Fruit fly (Drosophila melanogaster) whole organism, adult: ENCODE measurements around the gene CG12986.

Source experiments
- CG11617 ChIP-seq: fragments of 200-800 bp; sonication (Bioruptor generic); optimal IDR thresholded peaks from 2 replicates; lab custom pipeline; 2017; ENCODE audit warnings: mild to moderate bottlenecking, missing biosample characterization, missing genetic modification reagents, missing genetic modification characterization
- CG12768 ChIP-seq: fragments of 200-800 bp; sonication (Bioruptor generic); optimal IDR thresholded peaks from 2 replicates; lab custom pipeline; 2017; ENCODE audit warnings: missing biosample characterization, missing genetic modification characterization, mild to moderate bottlenecking, moderate library complexity, missing genetic modification reagents
- CG14711 ChIP-seq: fragments of 200-800 bp; sonication (Bioruptor generic); optimal IDR thresholded peaks from 2 replicates; lab custom pipeline; 2018; ENCODE audit warnings: missing biosample characterization, mild to moderate bottlenecking, missing genetic modification characterization, moderate library complexity
- CG1620 ChIP-seq: fragments of 200-800 bp; sonication (Bioruptor generic); optimal IDR thresholded peaks from 2 replicates; lab custom pipeline; 2016; ENCODE audit warnings: missing biosample characterization, missing genetic modification characterization
- CG33017 ChIP-seq: fragments of 200-800 bp; sonication (Bioruptor generic); optimal IDR thresholded peaks from 2 replicates; lab custom pipeline; 2018; ENCODE audit warnings: missing biosample characterization, mild to moderate bottlenecking, missing genetic modification characterization, moderate library complexity
- CG5204 ChIP-seq: fragments of 200-800 bp; sonication (Bioruptor generic); optimal IDR thresholded peaks from 2 replicates; lab custom pipeline; 2016; ENCODE audit warnings: missing biosample characterization, missing genetic modification characterization
- CG7045 ChIP-seq: fragments of 200-800 bp; sonication (Bioruptor generic); optimal IDR thresholded peaks from 2 replicates; lab custom pipeline; 2017; ENCODE audit warnings: missing biosample characterization, mild to moderate bottlenecking, missing genetic modification characterization
- CG7101 ChIP-seq: fragments of 200-800 bp; sonication (Bioruptor generic); optimal IDR thresholded peaks from 2 replicates; lab custom pipeline; 2018; ENCODE audit warnings: missing biosample characterization, mild to moderate bottlenecking, missing genetic modification characterization, moderate library complexity
- Clk ChIP-seq: fragments of 200-800 bp; sonication (Bioruptor generic); optimal IDR thresholded peaks from 2 replicates; lab custom pipeline; 2017; ENCODE audit warnings: missing biosample characterization, missing genetic modification characterization
- Crg-1 ChIP-seq: fragments of 200-800 bp; sonication (Bioruptor generic); optimal IDR thresholded peaks from 2 replicates; lab custom pipeline; 2016; ENCODE audit warnings: missing biosample characterization, missing genetic modification characterization
- Hr96 ChIP-seq: fragments of 200-800 bp; sonication (Bioruptor generic); optimal IDR thresholded peaks from 2 replicates; lab custom pipeline; 2016; ENCODE audit warnings: missing biosample characterization, missing genetic modification characterization
- Mnt ChIP-seq: fragments of 200-800 bp; sonication (Bioruptor generic); optimal IDR thresholded peaks from 2 replicates; lab custom pipeline; 2016; ENCODE audit warnings: missing biosample characterization, mild to moderate bottlenecking, missing genetic modification characterization
- bab1 ChIP-seq: fragments of 200-800 bp; sonication (Bioruptor generic); optimal IDR thresholded peaks from 3 replicates; lab custom pipeline; 2019; ENCODE audit warnings: missing biosample characterization, mild to moderate bottlenecking, missing genetic modification characterization, moderate library complexity
- cic ChIP-seq: fragments of 200-800 bp; sonication (Bioruptor generic); optimal IDR thresholded peaks from 2 replicates; lab custom pipeline; 2017; ENCODE audit warnings: missing biosample characterization, mild to moderate bottlenecking, missing genetic modification characterization, moderate library complexity
- cnc ChIP-seq, 2 experiments: fragments of >200 bp; optimal IDR thresholded peaks; 2 replicates each; lab custom pipeline; 2017
- kay ChIP-seq: fragments of 200-800 bp; sonication (Bioruptor generic); peaks from one replicate; lab custom pipeline; 2016; ENCODE audit warnings: missing biosample characterization, missing genetic modification characterization, borderline replicate concordance
- ovo ChIP-seq: fragments of 200-800 bp; sonication (Bioruptor generic); optimal IDR thresholded peaks from 2 replicates; lab custom pipeline; 2016; ENCODE audit warnings: missing biosample characterization, missing genetic modification characterization
- pad ChIP-seq: fragments of 200-800 bp; sonication (Bioruptor generic); optimal IDR thresholded peaks from 3 replicates; lab custom pipeline; 2017; ENCODE audit warnings: missing biosample characterization, missing genetic modification characterization, mild to moderate bottlenecking, moderate library complexity, missing genetic modification reagents
- tj ChIP-seq: fragments of 200-800 bp; sonication (Bioruptor generic); optimal IDR thresholded peaks from 3 replicates; lab custom pipeline; 2017; ENCODE audit warnings: missing biosample characterization, mild to moderate bottlenecking, missing genetic modification characterization, moderate library complexity
- toe ChIP-seq: fragments of 200-800 bp; sonication (Bioruptor generic); optimal IDR thresholded peaks from 2 replicates; lab custom pipeline; 2016; ENCODE audit warnings: missing biosample characterization, missing genetic modification characterization

CG12986 gene

DNA sequence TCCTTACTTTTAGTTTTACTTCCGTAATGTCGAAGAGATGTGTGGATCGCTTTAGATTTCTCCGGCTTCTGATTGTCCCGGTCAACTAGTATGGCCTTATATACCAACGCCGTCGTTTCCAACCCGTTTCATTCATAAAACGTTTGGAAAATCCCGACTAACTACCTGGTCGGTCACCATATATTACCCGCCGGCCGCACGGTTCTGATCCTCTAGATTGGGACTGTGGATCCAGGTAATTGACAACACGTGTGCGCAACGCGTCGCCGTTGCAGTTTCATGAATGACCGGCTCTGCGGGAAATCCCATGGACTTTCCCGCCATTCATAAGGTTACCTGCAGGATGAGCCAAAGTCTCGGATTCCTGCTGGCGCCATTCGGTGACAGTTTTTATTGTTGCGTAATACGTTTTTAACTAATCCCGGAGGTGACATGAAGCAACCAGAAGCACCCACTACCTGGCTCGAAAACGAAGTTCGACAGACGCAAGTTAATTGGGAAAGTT lies at the start of gene CG12986:
Gene CG12986, minus strand, starts transcription at position 51 of the 505 bp plus-strand sequence.
- TF ChIP-seq CG7101 (tag; lab: Kevin White, UChicago), result no peak
- TF ChIP-seq toe (GFP tag; lab: Kevin White, UChicago), result no peak
- no peak for TF ChIP-seq cnc (optimal IDR thresholded peaks at IDR 0.05; lab: Kevin White, UChicago)
- TF ChIP-seq CG14711, result no peak
- no peak for TF ChIP-seq bab1 (GFP tag; lab: Kevin White, UChicago)

DNA sequence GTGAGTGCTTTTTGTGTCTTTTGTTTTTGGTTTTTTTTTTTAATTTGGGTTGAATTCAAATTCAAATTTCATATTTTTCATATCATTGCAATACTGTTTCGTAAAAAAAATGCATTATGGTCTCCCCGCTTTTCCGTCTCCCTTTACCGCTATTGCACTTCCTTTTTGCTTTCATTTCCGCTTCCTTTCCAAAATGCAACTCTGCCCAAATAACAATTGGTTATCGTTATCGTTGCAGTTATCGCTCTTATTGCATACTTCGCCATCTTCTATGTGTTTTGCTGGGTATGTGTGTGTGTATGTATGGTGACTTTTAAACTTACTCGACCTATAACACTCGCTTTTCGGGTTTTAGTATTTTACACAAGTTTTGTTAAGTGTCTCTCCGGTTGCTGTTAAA lies 45.6 kb upstream of the CG12986 start:
- no peak for TF ChIP-seq CG11617 (GFP tag; lab: Kevin White, UChicago)
- no peak for TF ChIP-seq pad (GFP tag; lab: Kevin White, UChicago)
- TF ChIP-seq tj (GFP tag; lab: Kevin White, UChicago), result no peak
- no peak for TF ChIP-seq bab1 (GFP tag; lab: Kevin White, UChicago)
- no peak for TF ChIP-seq ovo
- no peak for TF ChIP-seq kay
- TF ChIP-seq CG5204 (GFP tag; lab: Kevin White, UChicago), result no peak

DNA sequence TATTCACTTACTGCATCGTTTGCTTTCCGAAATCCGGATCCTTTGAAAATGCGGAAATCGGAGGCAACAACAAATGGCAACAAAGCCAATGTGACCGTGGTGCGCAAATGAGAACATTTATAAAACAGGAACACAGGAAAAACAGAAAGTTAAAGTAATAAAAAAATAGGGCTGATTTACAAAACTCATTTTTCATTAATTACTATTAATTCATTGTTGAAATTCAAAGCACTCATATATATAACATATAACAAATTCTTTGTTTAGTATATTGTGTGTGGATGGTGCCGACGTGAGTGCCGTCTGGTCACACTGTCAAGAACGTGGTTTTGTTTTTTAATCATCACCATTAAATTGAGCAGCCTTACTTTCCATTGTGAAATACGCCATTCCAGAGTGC lies 41.2 kb upstream of the CG12986 start, which contains the start of the genes Arp8 and CG6769:
Gene Arp8, minus strand, starts transcription at position 90 of the 400 bp plus-strand sequence.
Gene CG6769, plus strand, starts transcription at position 292 of the 400 bp plus-strand sequence.
- TF ChIP-seq cnc (optimal IDR thresholded peaks at IDR 0.05; lab: Kevin White, UChicago) (no peak), CG7045 (GFP tag; lab: Kevin White, UChicago) (no peak), CG33017 (tag; lab: Kevin White, UChicago) (no peak), cic (GFP tag; lab: Kevin White, UChicago) (no peak), toe (GFP tag; lab: Kevin White, UChicago) (peak; percentile 22), tj (GFP tag; lab: Kevin White, UChicago) (peak; percentile 6), CG1620 (GFP tag; lab: Kevin White, UChicago) (peak; percentile 29), CG14711 (peak; percentile 54), CG12768 (GFP tag; lab: Kevin White, UChicago) (no peak), Hr96 (GFP tag; lab: Kevin White, UChicago) (no peak), CG11617 (GFP tag; lab: Kevin White, UChicago) (peak; percentile 54), Crg-1 (peak; percentile 7), bab1 (GFP tag; lab: Kevin White, UChicago) (peak; percentile 10), Clk (GFP tag; lab: Kevin White, UChicago) (no peak), CG5204 (GFP tag; lab: Kevin White, UChicago) (no peak), kay (no peak), ovo (no peak), CG7101 (tag; lab: Kevin White, UChicago) (peak; percentile 48), Mnt (GFP tag; lab: Kevin White, UChicago) (peak; percentile 89), pad (GFP tag; lab: Kevin White, UChicago) (no peak)

DNA sequence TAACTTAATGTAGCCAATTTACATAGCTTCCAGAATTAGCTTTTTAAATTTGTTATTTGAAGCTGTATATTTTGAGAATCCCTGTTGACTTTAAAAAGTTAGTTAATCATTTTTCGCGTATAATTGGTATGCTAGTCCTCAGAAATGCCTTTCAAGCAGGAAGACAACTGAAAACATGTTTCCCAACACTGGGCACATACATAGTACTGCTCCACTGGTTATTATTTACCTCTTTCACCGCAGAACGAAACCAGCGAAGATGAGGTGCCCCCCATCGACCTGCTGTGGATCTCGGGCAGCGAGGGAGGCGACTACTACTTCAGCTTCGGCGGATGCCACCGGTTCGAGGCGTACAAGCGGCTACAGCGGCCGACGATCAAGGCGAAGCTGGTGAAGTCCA lies 38.3 kb upstream of the CG12986 start:
- TF ChIP-seq tj (GFP tag; lab: Kevin White, UChicago), result no peak
- no peak for TF ChIP-seq CG11617 (GFP tag; lab: Kevin White, UChicago)
- no peak for TF ChIP-seq pad (GFP tag; lab: Kevin White, UChicago)
- no peak for TF ChIP-seq CG1620 (GFP tag; lab: Kevin White, UChicago)
- TF ChIP-seq CG5204 (GFP tag; lab: Kevin White, UChicago), result no peak
- no peak for TF ChIP-seq CG12768 (GFP tag; lab: Kevin White, UChicago)
- TF ChIP-seq cnc (optimal IDR thresholded peaks at IDR 0.05; lab: Kevin White, UChicago), result no peak
- TF ChIP-seq kay, result no peak
- no peak for TF ChIP-seq ovo
- TF ChIP-seq Mnt (GFP tag; lab: Kevin White, UChicago), result no peak
- TF ChIP-seq CG7045 (GFP tag; lab: Kevin White, UChicago), result no peak
- TF ChIP-seq Hr96 (GFP tag; lab: Kevin White, UChicago), result no peak
- no peak for TF ChIP-seq bab1 (GFP tag; lab: Kevin White, UChicago)
- TF ChIP-seq CG14711, result no peak
- no peak for TF ChIP-seq Clk (GFP tag; lab: Kevin White, UChicago)
- no peak for TF ChIP-seq cic (GFP tag; lab: Kevin White, UChicago)
- TF ChIP-seq CG7101 (tag; lab: Kevin White, UChicago), result no peak
- no peak for TF ChIP-seq Crg-1
- TF ChIP-seq CG33017 (tag; lab: Kevin White, UChicago), result no peak
- TF ChIP-seq toe (GFP tag; lab: Kevin White, UChicago), result no peak

DNA sequence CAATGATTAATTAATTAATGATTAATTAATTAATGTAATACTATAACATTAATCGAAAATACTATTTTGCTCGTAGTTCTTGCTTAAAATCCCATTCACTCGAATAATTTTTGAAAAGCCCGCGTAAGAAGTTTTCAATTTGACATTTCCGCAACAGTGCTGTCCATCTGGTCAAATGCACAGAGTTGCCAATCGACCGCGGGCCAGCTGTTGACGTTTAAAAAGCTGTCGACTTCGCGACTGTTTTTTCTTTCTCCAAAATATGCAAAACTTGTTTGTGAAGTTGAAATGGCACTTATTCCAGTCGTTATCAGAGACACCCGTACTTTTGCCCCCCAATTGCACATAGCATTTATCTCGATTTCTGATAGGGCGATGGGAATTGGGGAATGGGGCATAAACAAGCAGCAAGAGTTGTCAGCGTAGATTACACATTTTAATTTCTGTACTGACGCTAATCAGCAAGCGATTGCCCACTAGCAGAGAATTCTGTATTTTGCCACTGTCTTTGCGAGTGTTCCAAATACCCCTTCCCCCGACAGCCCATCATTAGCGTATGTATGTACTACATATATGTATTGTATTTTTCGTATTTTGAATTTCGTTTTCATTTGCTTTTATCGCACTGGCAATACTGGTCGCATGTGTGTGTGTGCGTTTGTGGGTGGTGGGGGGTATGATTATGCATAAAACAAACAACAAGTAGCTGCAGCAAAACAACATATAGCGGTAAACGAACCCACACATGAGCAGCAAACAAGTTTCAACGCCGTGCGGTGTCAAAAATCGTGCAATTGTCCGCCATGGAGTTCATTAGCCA lies 37.2 kb upstream of the CG12986 start, which contains the start of gene Srx:
Gene Srx, plus strand, starts transcription at position 517 of the 820 bp plus-strand sequence.
- TF ChIP-seq cnc (optimal IDR thresholded peaks at IDR 0.05; lab: Kevin White, UChicago) (no peak), pad (GFP tag; lab: Kevin White, UChicago) (peak; percentile 51), tj (GFP tag; lab: Kevin White, UChicago) (peak; percentile 49), CG11617 (GFP tag; lab: Kevin White, UChicago) (peak; percentile 60), CG14711 (peak; percentile 89), CG7101 (tag; lab: Kevin White, UChicago) (peak; percentile 35), cic (GFP tag; lab: Kevin White, UChicago) (peak; percentile 45), CG5204 (GFP tag; lab: Kevin White, UChicago) (no peak), toe (GFP tag; lab: Kevin White, UChicago) (peak; percentile 64), ovo (peak; percentile 34), Hr96 (GFP tag; lab: Kevin White, UChicago) (no peak), bab1 (GFP tag; lab: Kevin White, UChicago) (peak; percentile 25), CG1620 (GFP tag; lab: Kevin White, UChicago) (peak; percentile 54), Mnt (GFP tag; lab: Kevin White, UChicago) (peak; percentile 59)
